Worm (Caenorhabditis elegans) whole organism, young adult: Measurements from ENCODE around the gene cex-1.

Source experiments
- athp-1 ChIP-seq: sonication (generic microtip); optimal IDR thresholded peaks from 2 replicates; lab custom pipeline; 2017; ENCODE audit warnings: mild to moderate bottlenecking, missing genetic modification characterization, missing compliant biosample characterization
- ceh-27 ChIP-seq: fragments of 200-800 bp; sonication (Bioruptor generic); optimal IDR thresholded peaks from 2 replicates; lab custom pipeline; 2018; ENCODE audit warnings: mild to moderate bottlenecking, missing genetic modification characterization, moderate library complexity, missing compliant biosample characterization
- die-1 ChIP-seq: sonication (generic microtip); optimal IDR thresholded peaks from 2 replicates; lab custom pipeline; 2016; ENCODE audit warnings: missing genotype, mild to moderate bottlenecking, missing genetic modification characterization, missing compliant biosample characterization
- hmg-1.2 ChIP-seq: fragments of 200-800 bp; sonication (Bioruptor generic); IDR thresholded peaks from 2 replicates; pipeline ENCODE4 v1.3.6; 2022; ENCODE audit warnings: missing genetic modification reagents, missing genetic modification characterization, missing compliant biosample characterization
- lsl-1 ChIP-seq: fragments of 200-800 bp; sonication (Bioruptor generic); optimal IDR thresholded peaks from 2 replicates; lab custom pipeline; 2018; ENCODE audit warnings: mild to moderate bottlenecking, missing genetic modification characterization, moderate library complexity, missing compliant biosample characterization
- madf-10 ChIP-seq: sonication (generic microtip); optimal IDR thresholded peaks from 2 replicates; lab custom pipeline; 2016; ENCODE audit warnings: mild to moderate bottlenecking, missing genetic modification characterization, missing compliant biosample characterization
- unc-62 ChIP-seq: fragments of 150-350 bp; optimal IDR thresholded peaks from 2 replicates; lab custom pipeline; 2014; ENCODE audit warnings: missing biosample characterization, missing genetic modification reagents, missing genetic modification characterization
- zim-3 ChIP-seq: sonication (generic microtip); optimal IDR thresholded peaks from 2 replicates; lab custom pipeline; 2017; ENCODE audit warnings: mild to moderate bottlenecking, missing genetic modification characterization, moderate library complexity, missing compliant biosample characterization

DNA sequence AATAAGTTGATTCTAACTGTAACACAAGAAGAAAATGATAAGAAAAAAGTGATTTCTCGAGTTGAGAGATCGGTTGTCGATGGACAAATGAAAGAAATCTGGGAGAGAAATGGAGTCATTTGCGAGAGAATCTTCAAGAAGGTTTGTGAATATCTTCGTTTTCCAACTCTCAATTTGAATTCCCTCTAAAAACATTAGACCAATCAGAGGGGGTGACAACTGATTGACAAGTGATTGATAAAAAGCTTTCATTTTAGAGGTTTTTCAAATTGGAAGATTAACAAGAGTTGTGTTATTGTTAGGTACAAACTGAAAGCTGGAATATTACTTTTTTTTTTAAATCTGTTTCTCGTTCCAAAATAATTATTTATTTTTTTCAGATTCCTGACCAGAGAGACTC is 29.6 kb upstream of the cex-1 start:
- TF ChIP-seq unc-62 (GFP tag; lab: Kevin White, UChicago) (no peak), madf-10 (tag; lab: Kevin White, UChicago) (no peak), die-1 (no peak), athp-1 (tag; lab: Kevin White, UChicago) (no peak), lsl-1 (GFP tag; lab: Kevin White, UChicago) (no peak), zim-3 (tag; lab: Kevin White, UChicago) (no peak), ceh-27 (GFP tag; lab: Kevin White, UChicago) (no peak), hmg-1.2 (no peak)
